Worm (Caenorhabditis elegans): ENCODE results near the gene T10B10.4.

T10B10.4 gene

ce11 chrX:15224128-15224527 is 34.2 kb downstream of the T10B10.4 start:
- TF ChIP-seq unc-62 (GFP tag; optimal IDR thresholded peaks at IDR 0.05), result no peak

- TF ChIP-seq unc-62 (GFP tag; optimal IDR thresholded peaks at IDR 0.05), result no peak
Observed at ce11 chrX:15225180-15225724, 35.3 kb downstream of the T10B10.4 start.

ce11 chrX:15229174-15229573 is 39.3 kb downstream of the T10B10.4 start:
- TF ChIP-seq unc-62 (GFP tag; optimal IDR thresholded peaks at IDR 0.05), result no peak

- no peak for TF ChIP-seq unc-62 (GFP tag; optimal IDR thresholded peaks at IDR 0.05)
Observed at ce11 chrX:15230394-15230968, 40.6 kb downstream of the T10B10.4 start, which contains the start of gene H03A11.2. Gene H03A11.2 (minus strand): TSS chrX:15230645.

DNA sequence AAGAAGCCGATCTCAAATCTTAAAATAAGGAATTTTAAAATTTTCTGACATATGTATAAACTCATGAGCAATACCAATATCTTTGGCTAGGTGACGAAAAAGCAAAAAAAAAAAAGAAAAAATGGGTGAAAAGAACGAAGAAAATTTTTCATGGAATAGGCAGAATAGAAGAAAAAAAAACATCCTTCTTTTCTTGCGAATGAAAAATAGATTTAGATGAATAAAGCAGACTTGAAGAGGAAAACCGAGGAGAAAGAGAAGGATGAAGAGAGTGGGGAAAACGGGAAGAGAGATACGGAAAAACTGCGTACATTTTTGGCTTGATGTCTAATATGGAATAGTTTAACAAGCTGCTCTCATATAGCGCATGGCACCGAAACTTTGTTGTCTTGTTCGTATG is 41.9 kb downstream of the T10B10.4 start:
- no peak for TF ChIP-seq unc-62 (GFP tag; optimal IDR thresholded peaks at IDR 0.05)

DNA sequence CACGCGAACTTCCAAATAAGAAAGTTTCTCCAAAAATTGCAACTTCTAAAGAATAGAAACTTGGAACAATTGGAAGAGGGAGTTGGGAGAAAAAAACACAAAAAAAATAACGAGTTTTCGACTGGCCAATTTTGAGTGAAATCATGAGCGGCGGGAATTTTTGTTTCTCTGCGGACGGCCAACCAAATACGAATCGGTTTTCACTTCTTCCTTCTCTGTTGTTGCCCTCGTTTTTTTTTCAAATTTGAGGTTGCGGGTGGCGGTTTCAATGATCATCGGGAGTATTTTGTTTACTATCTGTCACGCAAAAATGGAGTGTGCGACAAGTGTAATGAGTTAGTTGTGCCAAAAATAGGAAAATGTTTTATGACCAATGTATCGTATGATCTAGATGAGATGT is 43.8 kb downstream of the T10B10.4 start:
- no peak for TF ChIP-seq unc-62 (GFP tag; optimal IDR thresholded peaks at IDR 0.05)

ce11 chrX:15236036-15236435 is 46.1 kb downstream of the T10B10.4 start:
- no peak for TF ChIP-seq unc-62 (GFP tag; optimal IDR thresholded peaks at IDR 0.05)

DNA sequence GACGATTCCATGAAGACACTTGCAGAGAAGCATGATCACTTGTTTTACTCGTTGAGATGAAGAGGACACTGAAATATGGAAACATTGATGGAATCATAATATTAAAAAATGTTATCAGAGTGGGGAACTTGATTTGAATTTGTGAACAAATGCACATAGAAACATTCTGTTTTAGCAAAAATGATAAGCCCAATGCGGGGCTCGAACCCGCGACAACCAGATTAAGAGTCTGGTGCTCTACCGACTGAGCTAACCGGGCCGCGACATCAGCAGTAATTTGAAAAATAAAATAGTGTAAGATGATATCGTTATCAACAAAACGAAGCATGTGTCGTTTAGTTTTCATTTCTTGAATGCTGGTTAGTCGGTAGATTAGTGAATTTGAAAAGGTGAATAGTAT is 51.2 kb downstream of the T10B10.4 start:
- TF ChIP-seq unc-62 (GFP tag; optimal IDR thresholded peaks at IDR 0.05), result no peak
